Fruit fly (Drosophila melanogaster) whole organism, adult: ENCODE results near the gene Or13a.

ENCODE experiments used
- CG11617 ChIP-seq: fragments of 200-800 bp; sonication (Bioruptor generic); optimal IDR thresholded peaks from 2 replicates; lab custom pipeline; 2017; ENCODE audit warnings: mild to moderate bottlenecking, missing biosample characterization, missing genetic modification reagents, missing genetic modification characterization
- CG14711 ChIP-seq: fragments of 200-800 bp; sonication (Bioruptor generic); optimal IDR thresholded peaks from 2 replicates; lab custom pipeline; 2018; ENCODE audit warnings: missing biosample characterization, mild to moderate bottlenecking, missing genetic modification characterization, moderate library complexity
- bab1 ChIP-seq: fragments of 200-800 bp; sonication (Bioruptor generic); optimal IDR thresholded peaks from 3 replicates; lab custom pipeline; 2019; ENCODE audit warnings: missing biosample characterization, mild to moderate bottlenecking, missing genetic modification characterization, moderate library complexity
- kay ChIP-seq: fragments of 200-800 bp; sonication (Bioruptor generic); peaks from one replicate; lab custom pipeline; 2016; ENCODE audit warnings: missing biosample characterization, missing genetic modification characterization, borderline replicate concordance
- toe ChIP-seq: fragments of 200-800 bp; sonication (Bioruptor generic); optimal IDR thresholded peaks from 2 replicates; lab custom pipeline; 2016; ENCODE audit warnings: missing biosample characterization, missing genetic modification characterization

- TF ChIP-seq toe (GFP tag; lab: Kevin White, UChicago) (no peak), CG11617 (no peak), kay (peak; percentile 93), bab1 (no peak), CG14711 (tag; lab: Kevin White, UChicago) (no peak)
These were observed 18.3 kb downstream of the Or13a start for dm6 chrX:15992527-15992897.
